Worm (Caenorhabditis elegans): ENCODE measurements around the gene R03H10.2.

The R03H10.2 gene

DNA sequence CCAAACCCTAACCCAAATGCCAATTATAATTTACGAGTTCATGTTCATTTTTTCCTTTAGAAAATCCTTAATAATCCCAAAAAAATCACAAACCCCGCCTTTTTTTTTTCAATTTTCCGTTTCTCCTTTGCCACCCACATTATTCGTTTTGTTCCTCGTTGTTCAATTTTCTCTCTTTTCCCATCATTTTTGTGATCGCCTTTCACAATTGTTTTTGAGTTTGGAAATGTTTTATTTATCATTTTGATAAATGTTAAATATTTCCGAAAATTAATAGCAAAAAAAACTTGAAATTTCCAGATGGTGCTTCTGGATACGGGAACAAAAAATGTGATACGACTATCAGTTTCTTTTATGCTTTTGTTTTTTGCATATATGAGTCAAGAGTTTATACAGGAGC is 59.7 kb downstream of the R03H10.2 start, which contains the start of gene F31D5.2:
TSS of gene F31D5.2 (plus strand) at position 301 of the 400 bp plus-strand sequence.
- TF ChIP-seq npax-4 (tag; optimal IDR thresholded peaks at IDR 0.05), result no peak

Measured in whole organism, late embryonic.